Worm (Caenorhabditis elegans) whole organism, mixed stage, embryonic: ENCODE measurements around the gene str-149.

Experiments used
- M03D4.4 ChIP-seq: sonication (generic microtip); optimal IDR thresholded peaks from 2 replicates; lab custom pipeline; 2017; ENCODE audit warnings: mild to moderate bottlenecking, missing genetic modification characterization, missing compliant biosample characterization
- bed-3 ChIP-seq: fragments of 200-800 bp; sonication (Bioruptor generic); optimal IDR thresholded peaks from 3 replicates; lab custom pipeline; 2018; ENCODE audit warnings: mild to moderate bottlenecking, missing genetic modification characterization, moderate library complexity, missing compliant biosample characterization
- blmp-1 ChIP-seq: fragments of 150-350 bp; optimal IDR thresholded peaks from 2 replicates; lab custom pipeline; 2014; ENCODE audit warnings: missing biosample characterization, missing genetic modification characterization
- ceh-39 ChIP-seq: fragments of 150-350 bp; optimal IDR thresholded peaks from 2 replicates; lab custom pipeline; 2014; ENCODE audit warnings: missing biosample characterization, missing genetic modification characterization
- ceh-43 ChIP-seq: fragments of 200-800 bp; sonication (Bioruptor generic); optimal IDR thresholded peaks from 2 replicates; lab custom pipeline; 2018; ENCODE audit warnings: mild to moderate bottlenecking, missing genetic modification characterization, moderate library complexity, missing compliant biosample characterization
- ceh-83 ChIP-seq: fragments of 200-800 bp; sonication (Bioruptor generic); optimal IDR thresholded peaks from 2 replicates; lab custom pipeline; 2018; ENCODE audit warnings: mild to moderate bottlenecking, missing genetic modification characterization, missing compliant biosample characterization
- ces-1 ChIP-seq: fragments of 150-350 bp; optimal IDR thresholded peaks from 2 replicates; lab custom pipeline; 2014; ENCODE audit warnings: missing biosample characterization, missing genetic modification reagents, missing genetic modification characterization
- cnd-1 ChIP-seq: fragments of 200-800 bp; sonication (Bioruptor generic); optimal IDR thresholded peaks from 2 replicates; lab custom pipeline; 2018; ENCODE audit warnings: mild to moderate bottlenecking, missing genetic modification characterization, missing compliant biosample characterization
- elt-1 ChIP-seq: sonication (generic microtip); optimal IDR thresholded peaks from 2 replicates; lab custom pipeline; 2017; ENCODE audit warnings: missing genetic modification characterization, mild to moderate bottlenecking, missing compliant biosample characterization, antibody characterized with exemption, moderate library complexity, borderline replicate concordance; ENCODE audit not compliant: insufficient read depth
- elt-3 ChIP-seq: fragments of 150-350 bp; optimal IDR thresholded peaks from 2 replicates; lab custom pipeline; 2014; ENCODE audit warnings: missing biosample characterization, missing genetic modification characterization
- lin-13 ChIP-seq: fragments of 150-350 bp; optimal IDR thresholded peaks from 2 replicates; lab custom pipeline; 2014; ENCODE audit warnings: missing biosample characterization, missing genetic modification characterization
- lin-32 ChIP-seq: fragments of 200-800 bp; sonication (Bioruptor generic); optimal IDR thresholded peaks from 2 replicates; lab custom pipeline; 2018; ENCODE audit warnings: mild to moderate bottlenecking, missing genetic modification characterization, missing compliant biosample characterization
- lsy-2 ChIP-seq: fragments of 150-350 bp; optimal IDR thresholded peaks from 2 replicates; lab custom pipeline; 2014; ENCODE audit warnings: missing biosample characterization, missing genetic modification characterization
- mab-5 ChIP-seq: fragments of 150-350 bp; optimal IDR thresholded peaks from 2 replicates; lab custom pipeline; 2014; ENCODE audit warnings: missing biosample characterization, missing genetic modification characterization
- mep-1 ChIP-seq: fragments of 150-350 bp; optimal IDR thresholded peaks from 2 replicates; lab custom pipeline; 2017; ENCODE audit warnings: missing biosample characterization, missing genetic modification reagents, missing genetic modification characterization, inconsistent platforms
- nhr-12 ChIP-seq: fragments of 150-350 bp; optimal IDR thresholded peaks from 2 replicates; lab custom pipeline; 2014; ENCODE audit warnings: missing biosample characterization, missing genetic modification characterization
- nhr-2 ChIP-seq: fragments of 150-350 bp; optimal IDR thresholded peaks from 2 replicates; lab custom pipeline; 2014; ENCODE audit warnings: missing biosample characterization, missing genetic modification characterization
- nhr-237 ChIP-seq: fragments of 150-350 bp; optimal IDR thresholded peaks from 2 replicates; lab custom pipeline; 2014; ENCODE audit warnings: missing biosample characterization, missing genetic modification characterization
- nhr-28 ChIP-seq: fragments of 150-350 bp; optimal IDR thresholded peaks from 2 replicates; lab custom pipeline; 2014; ENCODE audit warnings: missing biosample characterization, missing genetic modification characterization
- nhr-76 ChIP-seq: sonication (generic microtip); optimal IDR thresholded peaks from 2 replicates; lab custom pipeline; 2017; ENCODE audit warnings: missing biosample characterization, missing genetic modification characterization
- pha-4 ChIP-seq: fragments of 150-350 bp; optimal IDR thresholded peaks from 2 replicates; lab custom pipeline; 2018; ENCODE audit warnings: missing biosample characterization, missing genetic modification reagents, missing genetic modification characterization
- sem-2 ChIP-seq: fragments of 200-800 bp; sonication (Bioruptor generic); optimal IDR thresholded peaks from 2 replicates; lab custom pipeline; 2018; ENCODE audit warnings: mild to moderate bottlenecking, missing genetic modification characterization, missing compliant biosample characterization
- snpc-4 ChIP-seq: fragments of 150-350 bp; optimal IDR thresholded peaks from 2 replicates; lab custom pipeline; 2014; ENCODE audit warnings: missing biosample characterization, missing genetic modification characterization
- tbx-8 ChIP-seq: fragments of 200-800 bp; sonication (Bioruptor generic); optimal IDR thresholded peaks from 2 replicates; lab custom pipeline; 2018; ENCODE audit warnings: mild to moderate bottlenecking, missing genetic modification characterization, moderate library complexity, missing compliant biosample characterization
- unc-120 ChIP-seq: sonication (generic microtip); optimal IDR thresholded peaks from 2 replicates; lab custom pipeline; 2017; ENCODE audit warnings: missing genetic modification characterization, missing compliant biosample characterization; ENCODE audit not compliant: poor library complexity, severe bottlenecking
- unc-62 ChIP-seq: fragments of 150-350 bp; optimal IDR thresholded peaks from 2 replicates; lab custom pipeline; 2014; ENCODE audit warnings: missing biosample characterization, missing genetic modification reagents, missing genetic modification characterization
- zip-8 ChIP-seq: fragments of 150-350 bp; optimal IDR thresholded peaks from 2 replicates; lab custom pipeline; 2014; ENCODE audit warnings: missing biosample characterization, missing genetic modification characterization
- ztf-11 ChIP-seq: fragments of 150-350 bp; optimal IDR thresholded peaks from 2 replicates; lab custom pipeline; 2014; ENCODE audit warnings: missing biosample characterization, missing genetic modification characterization

Gene str-149

DNA sequence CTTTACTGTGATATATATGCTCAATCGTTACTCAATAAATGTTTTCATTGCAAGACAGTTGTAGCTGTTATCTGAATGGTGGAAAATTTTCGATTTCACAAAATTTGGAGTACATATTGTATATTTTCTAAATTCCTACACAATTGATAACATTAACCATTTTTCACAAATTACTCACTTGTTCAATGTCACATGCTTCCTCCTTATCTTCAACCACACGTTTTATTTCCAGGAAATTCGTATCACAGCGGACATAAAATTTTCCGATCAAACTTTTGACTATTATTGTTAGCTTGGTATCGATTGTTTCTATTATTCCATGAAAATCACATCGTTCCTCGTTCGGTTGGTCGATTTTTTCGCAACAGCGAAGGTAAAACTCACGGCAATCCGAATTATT is 35.2 kb downstream of the str-149 start:
- TF ChIP-seq mab-5 (tag; lab: Kevin White, UChicago), result no peak
- no peak for TF ChIP-seq elt-1 (tag; lab: Kevin White, UChicago)
- no peak for TF ChIP-seq lin-32 (GFP tag; lab: Kevin White, UChicago)
- TF ChIP-seq nhr-12 (tag; lab: Kevin White, UChicago), result no peak
- no peak for TF ChIP-seq zip-8 (tag; lab: Kevin White, UChicago)
- no peak for TF ChIP-seq nhr-76
- TF ChIP-seq ces-1 (GFP tag; lab: Kevin White, UChicago), result no peak
- no peak for TF ChIP-seq lsy-2
- no peak for TF ChIP-seq tbx-8 (GFP tag; lab: Kevin White, UChicago)
- no peak for TF ChIP-seq sem-2 (GFP tag; lab: Kevin White, UChicago)
- TF ChIP-seq unc-62 (GFP tag; lab: Kevin White, UChicago), result no peak
- TF ChIP-seq bed-3 (GFP tag; lab: Kevin White, UChicago), result no peak
- TF ChIP-seq unc-120 (tag; lab: Kevin White, UChicago), result no peak
- no peak for TF ChIP-seq ceh-83

DNA sequence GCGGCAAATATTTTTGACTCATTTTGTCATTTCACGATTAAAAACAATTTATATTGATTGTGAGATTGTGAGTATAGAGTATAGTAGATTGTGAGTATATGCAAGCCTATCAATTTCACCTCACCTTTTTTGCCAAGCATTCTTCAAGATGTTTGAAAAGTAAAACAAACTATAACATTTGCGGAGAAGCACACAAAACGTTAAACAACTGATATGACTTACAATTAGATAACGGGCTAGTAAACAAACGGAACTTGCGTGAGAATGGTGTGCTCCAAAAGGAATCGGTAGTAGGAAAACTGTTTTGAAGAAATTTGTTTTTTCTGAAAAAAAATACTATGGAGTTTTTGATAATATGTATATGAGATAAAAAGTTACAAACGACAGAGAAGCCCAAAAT is 36.8 kb downstream of the str-149 start:
- TF ChIP-seq mep-1, result no peak
- no peak for TF ChIP-seq pha-4 (tag; lab: Kevin White, UChicago)
- no peak for TF ChIP-seq elt-3 (tag; lab: Kevin White, UChicago)
- TF ChIP-seq unc-120 (tag; lab: Kevin White, UChicago), result no peak
- no peak for TF ChIP-seq bed-3 (GFP tag; lab: Kevin White, UChicago)
- no peak for TF ChIP-seq blmp-1 (tag; lab: Kevin White, UChicago)
- TF ChIP-seq ceh-43 (GFP tag; lab: Kevin White, UChicago), result no peak
- no peak for TF ChIP-seq nhr-237 (tag; lab: Kevin White, UChicago)
- TF ChIP-seq M03D4.4, result no peak
- TF ChIP-seq lsy-2, result no peak
- TF ChIP-seq ceh-83, result no peak
- TF ChIP-seq cnd-1, result no peak
- TF ChIP-seq ztf-11 (tag; lab: Kevin White, UChicago), result no peak

DNA sequence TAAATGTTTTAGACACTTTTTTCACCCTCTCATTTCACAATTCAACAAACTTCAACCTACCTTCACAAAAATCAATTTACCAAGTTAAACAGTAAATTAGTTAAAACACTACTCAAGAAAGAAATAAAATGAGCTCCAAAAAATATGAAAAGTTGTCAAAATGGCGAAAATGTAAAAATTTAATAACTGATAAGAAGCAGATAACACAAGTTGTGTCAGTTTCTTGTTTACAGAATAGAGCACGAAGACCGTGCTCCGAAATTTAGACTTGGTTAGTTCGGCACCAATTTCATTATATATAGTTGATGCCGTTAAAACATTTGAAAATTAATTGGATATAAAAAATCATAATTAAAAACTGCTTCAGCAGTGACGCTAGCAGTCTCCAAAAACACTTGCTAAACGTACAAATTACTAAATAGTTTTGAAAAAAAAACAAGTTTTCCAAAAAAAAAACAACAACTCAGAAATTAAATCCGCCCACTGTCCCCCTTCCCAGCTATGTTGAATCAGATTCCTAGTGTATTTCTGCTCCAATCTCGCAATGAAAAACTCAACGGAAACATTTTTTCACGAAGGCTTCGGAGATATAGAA is 37.6 kb downstream of the str-149 start, which contains the start of gene srw-54:
TSS of gene srw-54 (plus strand) at position 545 of the 595 bp plus-strand sequence.
- TF ChIP-seq lsy-2, result no peak
- TF ChIP-seq ceh-39 (tag; lab: Kevin White, UChicago), result no peak
- no peak for TF ChIP-seq ceh-83
- no peak for TF ChIP-seq M03D4.4
- TF ChIP-seq ceh-43 (GFP tag; lab: Kevin White, UChicago), result no peak
- no peak for TF ChIP-seq ztf-11 (tag; lab: Kevin White, UChicago)
- TF ChIP-seq lin-13 (tag; lab: Kevin White, UChicago), result no peak
- TF ChIP-seq mep-1, result no peak
- no peak for TF ChIP-seq lin-32 (GFP tag; lab: Kevin White, UChicago)
- no peak for TF ChIP-seq nhr-237 (tag; lab: Kevin White, UChicago)
- TF ChIP-seq snpc-4 (tag; lab: Kevin White, UChicago), result no peak

- TF ChIP-seq nhr-237 (tag; lab: Kevin White, UChicago) (no peak), ceh-83 (no peak), elt-1 (tag; lab: Kevin White, UChicago) (no peak), sem-2 (GFP tag; lab: Kevin White, UChicago) (no peak), nhr-28 (tag; lab: Kevin White, UChicago) (no peak), nhr-2 (no peak)
Observed at ce11 chrV:16617462-16617861, 44.2 kb downstream of the str-149 start, which contains the start of gene Y70C5A.4. TSS of gene Y70C5A.4 (plus strand) at chrV:16617762.

DNA sequence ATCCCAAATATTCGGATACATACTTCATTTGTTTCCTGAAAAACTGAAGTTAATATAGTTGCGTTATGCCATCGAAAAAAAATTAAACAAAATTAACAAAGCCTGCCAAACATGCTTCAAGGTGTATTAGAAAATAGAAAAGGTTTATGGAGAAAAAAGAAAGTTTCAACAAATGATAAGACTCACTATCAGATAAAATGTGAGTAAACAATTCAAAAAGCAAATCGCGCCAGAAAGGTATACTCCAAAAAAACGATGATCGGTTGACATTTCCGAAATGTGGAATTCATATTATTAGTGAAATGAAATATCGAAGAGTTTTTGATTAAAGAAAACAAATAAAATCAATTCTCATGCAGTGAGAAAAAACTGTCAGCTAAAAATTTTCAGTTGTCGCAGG is 47.6 kb downstream of the str-149 start, which contains the start of gene Y70C5A.3:
TSS of gene Y70C5A.3 (minus strand) at position 50 of the 400 bp plus-strand sequence.
- TF ChIP-seq nhr-28 (tag; lab: Kevin White, UChicago), result no peak
- no peak for TF ChIP-seq cnd-1
- TF ChIP-seq sem-2 (GFP tag; lab: Kevin White, UChicago), result no peak
- TF ChIP-seq elt-1 (tag; lab: Kevin White, UChicago), result no peak
- no peak for TF ChIP-seq ztf-11 (tag; lab: Kevin White, UChicago)
- no peak for TF ChIP-seq M03D4.4
- TF ChIP-seq mep-1, result no peak
- TF ChIP-seq ces-1 (GFP tag; lab: Kevin White, UChicago), result no peak
- no peak for TF ChIP-seq nhr-237 (tag; lab: Kevin White, UChicago)
- no peak for TF ChIP-seq pha-4 (tag; lab: Kevin White, UChicago)
- no peak for TF ChIP-seq lin-13 (tag; lab: Kevin White, UChicago)
